Worm (Caenorhabditis elegans) whole organism, mixed stage, embryonic: Measurements from ENCODE around the gene lec-4.
A peak's percentile ranks its signal among the peaks of the same experiment; 100 is the strongest.

Experiments used
- M03D4.4 ChIP-seq: sonication (generic microtip); optimal IDR thresholded peaks from 2 replicates; lab custom pipeline; 2017; ENCODE audit warnings: mild to moderate bottlenecking, missing genetic modification characterization, missing compliant biosample characterization
- ces-1 ChIP-seq: fragments of 150-350 bp; optimal IDR thresholded peaks from 2 replicates; lab custom pipeline; 2014; ENCODE audit warnings: missing biosample characterization, missing genetic modification reagents, missing genetic modification characterization
- elt-3 ChIP-seq: fragments of 150-350 bp; optimal IDR thresholded peaks from 2 replicates; lab custom pipeline; 2014; ENCODE audit warnings: missing biosample characterization, missing genetic modification characterization
- lin-13 ChIP-seq: fragments of 150-350 bp; optimal IDR thresholded peaks from 2 replicates; lab custom pipeline; 2014; ENCODE audit warnings: missing biosample characterization, missing genetic modification characterization
- lsy-2 ChIP-seq: fragments of 150-350 bp; optimal IDR thresholded peaks from 2 replicates; lab custom pipeline; 2014; ENCODE audit warnings: missing biosample characterization, missing genetic modification characterization
- mep-1 ChIP-seq: fragments of 150-350 bp; optimal IDR thresholded peaks from 2 replicates; lab custom pipeline; 2017; ENCODE audit warnings: missing biosample characterization, missing genetic modification reagents, missing genetic modification characterization, inconsistent platforms
- nhr-28 ChIP-seq: fragments of 150-350 bp; optimal IDR thresholded peaks from 2 replicates; lab custom pipeline; 2014; ENCODE audit warnings: missing biosample characterization, missing genetic modification characterization
- sptf-1 ChIP-seq: sonication (generic microtip); optimal IDR thresholded peaks from 2 replicates; lab custom pipeline; 2017; ENCODE audit warnings: mild to moderate bottlenecking, missing genetic modification characterization, moderate library complexity, missing compliant biosample characterization
- unc-62 ChIP-seq: fragments of 150-350 bp; optimal IDR thresholded peaks from 2 replicates; lab custom pipeline; 2014; ENCODE audit warnings: missing biosample characterization, missing genetic modification reagents, missing genetic modification characterization

ce11 chrIII:3789688-3790371, 16.7 kb upstream of the lec-4 start:
- TF ChIP-seq lsy-2: no peak
- TF ChIP-seq mep-1 (tag; lab: Kevin White, UChicago): no peak
- peak; percentile 25 for TF ChIP-seq elt-3 (tag; lab: Kevin White, UChicago)
- TF ChIP-seq unc-62 (GFP tag; lab: Kevin White, UChicago): no peak
- TF ChIP-seq ces-1: peak; percentile 99
- no peak for TF ChIP-seq lin-13
- no peak for TF ChIP-seq nhr-28 (tag; lab: Kevin White, UChicago)
- no peak for TF ChIP-seq M03D4.4 (tag; lab: Kevin White, UChicago)
- TF ChIP-seq sptf-1 (tag; lab: Kevin White, UChicago): no peak
